Worm (Caenorhabditis elegans): ENCODE measurements around the gene C09H10.9.

DNA sequence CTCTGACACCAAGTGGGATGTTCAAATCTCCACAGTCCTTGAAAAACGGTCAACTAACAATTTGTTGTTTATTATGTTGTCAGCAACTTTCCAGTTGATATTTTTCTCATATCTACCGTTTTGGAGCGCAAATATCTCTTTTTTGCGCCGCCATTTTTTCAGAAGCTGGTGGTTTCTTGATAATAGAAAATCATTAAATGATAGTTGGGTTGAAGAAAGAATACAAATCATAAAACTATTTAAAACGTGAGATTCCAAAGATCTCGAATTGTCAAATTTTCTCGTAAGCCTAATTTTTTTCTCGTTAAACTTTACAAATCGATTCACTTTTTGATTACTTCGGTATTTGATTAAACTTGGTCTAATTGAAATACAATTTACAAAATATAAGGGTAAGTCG, 11.8 kb upstream of the C09H10.9 start, which contains the start of gene rpl-42:
- no peak for TF ChIP-seq lin-26 (GFP tag; IDR thresholded peaks at IDR 0.05)
- TF ChIP-seq ztf-22 (GFP tag; optimal IDR thresholded peaks at IDR 0.05), result no peak
- TF ChIP-seq unc-130 (GFP tag; optimal IDR thresholded peaks at IDR 0.05), result no peak
- TF ChIP-seq snpc-4 (GFP tag; optimal IDR thresholded peaks at IDR 0.05), result no peak
- TF ChIP-seq snpc-4 (tag; optimal IDR thresholded peaks at IDR 0.05), result no peak
- TF ChIP-seq mcd-1 (GFP tag; IDR thresholded peaks at IDR 0.05), result no peak
- TF ChIP-seq ccch-3 (GFP tag; optimal IDR thresholded peaks at IDR 0.05), result no peak
- no peak for TF ChIP-seq B0336.3 (GFP tag; IDR thresholded peaks at IDR 0.05)
- no peak for TF ChIP-seq unc-62 (GFP tag; optimal IDR thresholded peaks at IDR 0.05)
